Worm (Caenorhabditis elegans): ENCODE measurements around the gene hgrs-1.

DNA sequence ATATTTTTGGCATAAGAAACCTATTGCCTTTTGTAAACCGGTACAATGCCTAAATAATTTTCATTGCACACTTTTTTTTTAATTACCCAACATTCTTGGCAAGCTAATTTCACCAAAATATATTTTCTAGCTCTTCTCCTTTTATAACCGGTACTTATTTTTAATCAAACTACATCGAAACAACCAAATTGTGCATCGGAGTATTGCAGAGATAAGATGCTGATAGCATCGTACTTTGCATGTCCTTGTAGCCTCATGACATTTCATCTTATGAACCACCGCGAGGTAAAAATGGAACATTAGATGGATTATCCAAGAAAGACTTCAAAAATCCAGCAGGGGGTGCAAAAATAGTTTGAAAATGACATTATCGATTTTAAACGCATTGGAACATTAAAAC lies 49.4 kb upstream of the hgrs-1 start:
- TF ChIP-seq hlh-6 (tag; optimal IDR thresholded peaks at IDR 0.05) (no peak), C38D4.7 (GFP tag; optimal IDR thresholded peaks at IDR 0.05) (no peak)
